Worm (Caenorhabditis elegans) whole organism, dauer: ENCODE results near the gene F08D12.12.

ENCODE experiments used
- unc-62 ChIP-seq: sonication (generic microtip); optimal IDR thresholded peaks from 2 replicates; lab custom pipeline; 2017; ENCODE audit warnings: missing biosample characterization, missing genetic modification reagents, missing genetic modification characterization

The F08D12.12 gene

DNA sequence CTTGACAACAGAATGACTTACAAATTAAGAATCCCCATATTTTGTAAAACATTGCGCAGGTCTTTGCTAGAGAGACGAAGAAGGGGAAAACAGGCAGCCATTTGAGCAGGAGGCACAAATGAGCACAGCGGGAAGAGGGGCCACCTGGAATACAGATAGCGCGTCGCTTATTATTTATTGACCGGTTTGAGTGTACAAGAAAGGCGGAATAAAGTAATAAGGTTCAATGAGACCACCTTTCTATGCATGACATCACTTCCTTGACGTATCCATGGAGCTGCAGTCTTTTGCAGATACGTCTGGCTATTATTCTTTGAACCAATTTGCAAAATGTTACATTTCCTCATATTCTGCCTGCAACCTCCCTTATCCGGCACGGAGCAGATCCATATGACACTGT is 12.0 kb downstream of the F08D12.12 start, which contains the start of gene fbxb-111:
fbxb-111 (minus strand) TSS at position 101 of the 400 bp plus-strand sequence.
- TF ChIP-seq unc-62 (GFP tag; lab: Kevin White, UChicago), result no peak

- no peak for TF ChIP-seq unc-62 (GFP tag; lab: Kevin White, UChicago)
Observed at ce11 chrII:2773534-2773933, 13.3 kb downstream of the F08D12.12 start, which contains the start of gene sdz-9. Gene sdz-9 (minus strand): TSS chrII:2773634.

- TF ChIP-seq unc-62 (GFP tag; lab: Kevin White, UChicago), result no peak
Observed at ce11 chrII:2772166-2772565, 14.7 kb downstream of the F08D12.12 start, which contains the start of gene sdz-10. Gene sdz-10 (minus strand): TSS chrII:2772266.

DNA sequence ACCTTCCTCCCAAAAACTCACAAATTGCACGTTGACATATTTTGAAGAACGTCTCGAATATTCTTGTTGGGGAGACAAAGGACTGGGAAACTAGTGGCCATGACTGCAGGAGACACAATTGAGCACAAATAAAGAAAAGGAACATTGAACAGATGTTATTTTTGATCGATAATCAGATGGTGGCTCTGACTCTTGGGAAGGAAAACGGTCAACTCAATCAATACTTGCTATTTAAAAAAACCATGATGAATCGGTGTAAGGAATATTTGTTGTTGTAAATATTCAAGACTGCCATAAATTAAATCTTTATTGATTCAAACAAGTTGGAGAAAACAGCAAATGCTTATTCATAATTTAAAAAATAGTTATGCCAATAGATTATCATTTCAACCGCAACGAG is 16.1 kb downstream of the F08D12.12 start, which contains the start of gene fbxb-105:
fbxb-105 (minus strand) TSS at position 101 of the 400 bp plus-strand sequence.
- TF ChIP-seq unc-62 (GFP tag; lab: Kevin White, UChicago), result no peak

ce11 chrII:2769021-2769420 is 17.9 kb downstream of the F08D12.12 start, which contains the start of gene F08D12.7:
Gene F08D12.7 (minus strand): TSS chrII:2769121.
- TF ChIP-seq unc-62 (GFP tag; lab: Kevin White, UChicago), result no peak

- no peak for TF ChIP-seq unc-62 (GFP tag; lab: Kevin White, UChicago)
Observed at ce11 chrII:2766331-2766730, 20.6 kb downstream of the F08D12.12 start, which contains the start of gene F08D12.15. Gene F08D12.15 (plus strand): TSS chrII:2766631.

DNA sequence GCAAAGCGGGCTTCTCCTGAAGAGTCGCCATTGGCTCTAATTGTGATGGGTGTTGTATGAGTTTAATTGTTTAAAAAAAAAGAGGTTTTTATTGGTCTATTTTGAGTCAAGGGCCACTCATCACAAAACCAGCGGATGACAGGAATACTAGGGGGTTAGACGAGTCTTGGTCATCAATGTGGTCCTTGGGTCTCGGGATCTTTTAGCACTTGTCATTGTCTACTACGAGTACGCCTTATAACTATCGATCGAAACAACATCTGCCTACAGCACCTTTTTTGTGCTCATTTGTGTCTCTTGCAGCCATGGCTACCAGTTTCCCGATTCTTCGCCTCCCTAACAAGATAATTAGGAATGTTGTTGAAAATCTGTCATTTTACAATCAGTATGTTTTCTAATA is 22.2 kb downstream of the F08D12.12 start, which contains the start of gene fbxb-108:
fbxb-108 (plus strand) TSS at position 301 of the 400 bp plus-strand sequence.
- TF ChIP-seq unc-62 (GFP tag; lab: Kevin White, UChicago), result no peak

DNA sequence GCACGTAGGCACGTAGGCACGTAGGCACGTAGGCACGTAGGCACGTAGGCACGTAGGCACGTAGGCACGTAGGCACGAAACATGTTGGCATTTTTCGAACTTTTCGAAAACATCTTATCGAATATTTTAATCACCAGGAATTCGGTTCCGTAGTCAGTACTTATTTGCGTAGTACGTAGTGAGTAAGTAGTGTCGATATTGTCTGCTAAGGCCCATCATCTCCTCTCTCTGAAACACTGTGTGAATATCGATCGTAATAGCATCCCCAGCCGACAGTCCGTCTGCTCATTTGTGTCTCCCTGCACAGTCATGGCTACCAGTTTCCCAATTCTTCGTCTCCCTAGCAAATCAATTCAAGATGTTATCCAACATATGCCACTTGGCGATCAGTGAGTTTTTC is 24.8 kb downstream of the F08D12.12 start, which contains the start of gene fbxb-106:
fbxb-106 (plus strand) TSS at position 301 of the 400 bp plus-strand sequence.
- TF ChIP-seq unc-62 (GFP tag; lab: Kevin White, UChicago), result no peak

ce11 chrII:2758476-2758875 is 28.4 kb downstream of the F08D12.12 start, which contains the start of gene fbxb-107:
Gene fbxb-107 (plus strand): TSS chrII:2758772.
- TF ChIP-seq unc-62 (GFP tag; lab: Kevin White, UChicago), result no peak

DNA sequence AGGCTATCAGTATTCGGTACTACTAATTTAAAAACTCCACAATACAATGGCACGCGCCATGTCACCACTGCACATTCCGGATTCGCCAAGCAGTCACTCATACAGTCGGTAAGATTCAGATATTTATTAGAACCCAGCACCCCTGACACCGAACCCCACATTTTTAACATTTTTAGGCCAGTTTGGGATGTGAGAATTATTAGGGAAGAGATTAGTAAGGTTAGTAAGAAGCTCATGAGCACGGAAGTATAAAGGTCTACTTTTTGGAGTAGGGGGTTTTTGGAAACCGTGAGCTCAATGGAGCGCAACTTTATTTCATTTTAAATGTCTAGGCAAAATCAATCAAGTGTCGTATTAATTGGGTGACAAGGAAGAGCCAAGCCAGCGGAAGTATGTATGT is 28.9 kb downstream of the F08D12.12 start, which contains the start of gene F29A7.8:
F29A7.8 (minus strand) TSS at position 101 of the 400 bp plus-strand sequence.
- TF ChIP-seq unc-62 (GFP tag; lab: Kevin White, UChicago), result no peak

ce11 chrII:2756351-2756750 is 30.5 kb downstream of the F08D12.12 start:
- no peak for TF ChIP-seq unc-62 (GFP tag; lab: Kevin White, UChicago)

- no peak for TF ChIP-seq unc-62 (GFP tag; lab: Kevin White, UChicago)
Observed at ce11 chrII:2754595-2754994, 32.3 kb downstream of the F08D12.12 start.

- TF ChIP-seq unc-62 (GFP tag; lab: Kevin White, UChicago), result no peak
Observed at ce11 chrII:2752999-2753398, 33.9 kb downstream of the F08D12.12 start, which contains the start of gene F29A7.3. Gene F29A7.3 (plus strand): TSS chrII:2753299.

DNA sequence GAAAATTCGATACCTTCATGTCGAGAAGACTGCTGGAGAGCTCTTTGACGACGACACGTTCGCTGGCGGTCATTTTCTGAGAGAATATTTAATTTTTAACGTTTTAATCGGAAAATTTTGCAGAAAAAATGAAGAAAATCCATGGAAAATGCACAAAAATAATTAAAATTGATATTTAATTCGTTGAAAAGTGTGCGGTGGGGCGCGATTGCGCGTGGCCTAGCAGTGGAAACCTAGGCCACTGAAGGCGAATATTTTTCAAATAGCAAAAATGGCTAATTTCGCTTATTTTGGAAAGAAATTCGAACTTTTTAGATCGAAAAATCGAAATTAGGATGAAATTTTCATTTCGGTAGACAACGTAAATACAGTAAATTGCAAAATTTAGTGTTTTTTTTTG is 34.3 kb downstream of the F08D12.12 start, which contains the start of gene F29A7.6:
F29A7.6 (minus strand) TSS at position 76 of the 400 bp plus-strand sequence.
- TF ChIP-seq unc-62 (GFP tag; lab: Kevin White, UChicago), result no peak

- TF ChIP-seq unc-62 (GFP tag; lab: Kevin White, UChicago), result no peak
Observed at ce11 chrII:2751278-2751677, 35.6 kb downstream of the F08D12.12 start.

- no peak for TF ChIP-seq unc-62 (GFP tag; lab: Kevin White, UChicago)
Observed at ce11 chrII:2749595-2750048, 37.3 kb downstream of the F08D12.12 start, which contains the start of gene F29A7.4. Gene F29A7.4 (plus strand): TSS chrII:2749998.
